Fruit fly (Drosophila melanogaster): ENCODE data around the gene SmB.

The SmB gene

DNA sequence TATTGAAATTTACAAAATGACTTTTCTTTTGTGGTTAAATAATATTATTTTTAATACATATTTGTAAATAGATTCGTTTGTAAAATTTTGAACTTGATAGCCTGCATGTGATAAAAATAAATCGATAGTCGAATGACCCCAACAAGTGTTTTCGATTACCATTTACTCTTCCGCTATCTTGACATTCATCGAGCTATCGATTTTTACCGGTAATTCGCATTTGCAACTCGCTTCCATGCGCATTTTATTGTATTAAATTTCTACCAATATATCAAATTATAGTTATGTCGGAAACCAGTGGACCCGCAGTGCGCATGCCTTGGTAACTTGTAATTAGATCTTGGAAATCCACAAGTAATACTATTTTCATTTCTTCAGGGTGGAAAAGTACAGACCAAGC lies 7.4 kb downstream of the SmB start, which contains the start of gene RfC3 (continued):
- TF ChIP-seq Ets97D (GFP tag; optimal IDR thresholded peaks at IDR 0.05) (no peak), stwl (tag; optimal IDR thresholded peaks at IDR 0.05) (peak; percentile 75), Nf-YB (GFP tag; optimal IDR thresholded peaks at IDR 0.05) (no peak), oc (tag; optimal IDR thresholded peaks at IDR 0.05) (no peak), kni (GFP tag; optimal IDR thresholded peaks at IDR 0.05) (no peak), CG4404 (GFP tag; IDR thresholded peaks at IDR 0.05) (no peak), dan (GFP tag; IDR thresholded peaks at IDR 0.05) (no peak), Lhr (GFP tag; optimal IDR thresholded peaks at IDR 0.05) (no peak), Six4 (GFP tag; optimal IDR thresholded peaks at IDR 0.05) (no peak), da (GFP tag; optimal IDR thresholded peaks at IDR 0.05) (no peak), bbx (GFP tag; IDR thresholded peaks at IDR 0.05; ENCODE audit: partially characterized antibody) (peak; percentile 95), CG18011 (GFP tag; optimal IDR thresholded peaks at IDR 0.05) (no peak), Mrtf (GFP tag; IDR thresholded peaks at IDR 0.05) (no peak), gcm2 (GFP tag; optimal IDR thresholded peaks at IDR 0.05) (no peak), usp (GFP tag; optimal IDR thresholded peaks at IDR 0.05) (no peak), CG12071 (GFP tag; optimal IDR thresholded peaks at IDR 0.05) (no peak), eyg (GFP tag; optimal IDR thresholded peaks at IDR 0.05) (no peak), CkIIα-i1 (GFP tag; IDR thresholded peaks at IDR 0.05) (no peak), CG10209 (GFP tag; optimal IDR thresholded peaks at IDR 0.05) (no peak), Hr3 (GFP tag; optimal IDR thresholded peaks at IDR 0.05) (no peak), CG9215 (GFP tag; IDR thresholded peaks at IDR 0.05) (no peak), odd (GFP tag; optimal IDR thresholded peaks at IDR 0.05) (no peak), CG12219 (GFP tag; optimal IDR thresholded peaks at IDR 0.05) (no peak), cato (GFP tag; optimal IDR thresholded peaks at IDR 0.05; ENCODE audit: borderline replicate concordance) (no peak), ttk (GFP tag; IDR thresholded peaks at IDR 0.05) (no peak), MTF-1 (GFP tag; optimal IDR thresholded peaks at IDR 0.05; ENCODE audit: borderline replicate concordance) (no peak), D19A (tag; optimal IDR thresholded peaks at IDR 0.05) (no peak), ab (GFP tag; optimal IDR thresholded peaks at IDR 0.05) (no peak), nom (GFP tag; optimal IDR thresholded peaks at IDR 0.05) (no peak), CG7963 (GFP tag; IDR thresholded peaks at IDR 0.05; ENCODE audit: partially characterized antibody) (peak; percentile 94), Trl (optimal IDR thresholded peaks at IDR 0.05) (no peak), Trl (GFP tag; optimal IDR thresholded peaks at IDR 0.05) (no peak), CG17361 (GFP tag; IDR thresholded peaks at IDR 0.05) (no peak), NFAT (GFP tag; IDR thresholded peaks at IDR 0.05) (no peak), Doc3 (GFP tag; IDR thresholded peaks at IDR 0.05; ENCODE audit: partially characterized antibody) (peak; percentile 75), mam (GFP tag; optimal IDR thresholded peaks at IDR 0.05) (no peak), gfzf (GFP tag; optimal IDR thresholded peaks at IDR 0.05) (no peak), CG2116 (GFP tag; optimal IDR thresholded peaks at IDR 0.05) (peak; percentile 94), CG3065 (GFP tag; optimal IDR thresholded peaks at IDR 0.05) (no peak), Myb (GFP tag; optimal IDR thresholded peaks at IDR 0.05) (peak; percentile 85), HLHmδ (GFP tag; optimal IDR thresholded peaks at IDR 0.05) (no peak), CG3407 (GFP tag; optimal IDR thresholded peaks at IDR 0.05) (no peak), CG7839 (tag; optimal IDR thresholded peaks at IDR 0.05) (no peak), gcm (GFP tag; optimal IDR thresholded peaks at IDR 0.05) (no peak), chm (GFP tag; IDR thresholded peaks at IDR 0.05) (no peak), CG15696 (tag; optimal IDR thresholded peaks at IDR 0.05) (no peak), CG13894 (tag; optimal IDR thresholded peaks at IDR 0.05) (no peak), CG8281 (tag; optimal IDR thresholded peaks at IDR 0.05) (no peak), CG2678 (tag; optimal IDR thresholded peaks at IDR 0.05) (no peak), trh (GFP tag; optimal IDR thresholded peaks at IDR 0.05) (no peak), CG13296 (GFP tag; optimal IDR thresholded peaks at IDR 0.05) (no peak), Pdp1 (GFP tag; optimal IDR thresholded peaks at IDR 0.05) (no peak)
